Fruit fly (Drosophila melanogaster): Measurements from ENCODE around the gene Acer.

Acer gene

DNA sequence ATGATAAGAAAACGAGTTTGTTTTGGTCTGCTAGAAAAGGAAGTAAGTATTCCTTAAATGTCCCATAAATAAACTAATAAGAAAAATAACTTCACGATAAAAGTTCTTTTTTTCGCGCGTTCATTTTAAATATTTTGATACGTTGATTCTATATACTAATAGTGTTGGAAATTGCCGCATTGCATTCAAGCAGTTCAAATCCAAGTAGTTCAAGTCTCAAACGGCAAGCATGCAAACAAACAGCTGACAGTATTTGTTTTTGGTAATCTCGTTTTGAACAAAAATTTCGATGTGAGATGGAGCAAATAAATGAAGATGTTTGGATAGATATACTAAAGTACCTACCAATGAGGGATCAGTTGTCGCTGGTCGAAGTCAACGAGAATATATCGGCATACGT, 33.0 kb upstream of the Acer start, which contains the start of gene CG13088 (continued):
- TF ChIP-seq CG14710 (tag; optimal IDR thresholded peaks at IDR 0.05) (peak; percentile 51), gro (GFP tag; optimal IDR thresholded peaks at IDR 0.05) (peak; percentile 73), seq (GFP tag; IDR thresholded peaks at IDR 0.05) (no peak), CG7786 (GFP tag; optimal IDR thresholded peaks at IDR 0.05) (peak; percentile 44), tx (GFP tag; optimal IDR thresholded peaks at IDR 0.05) (no peak), CG7745 (tag; optimal IDR thresholded peaks at IDR 0.05) (no peak), E2f2 (GFP tag; IDR thresholded peaks at IDR 0.05) (peak; percentile 96), sna (GFP tag; IDR thresholded peaks at IDR 0.05; ENCODE audit: partially characterized antibody) (no peak), nom (GFP tag; optimal IDR thresholded peaks at IDR 0.05) (no peak), Elba2 (GFP tag; optimal IDR thresholded peaks at IDR 0.05) (peak; percentile 32), CG15269 (tag; optimal IDR thresholded peaks at IDR 0.05) (no peak), pzg (GFP tag; optimal IDR thresholded peaks at IDR 0.05) (peak; percentile 75), CG10462 (GFP tag; optimal IDR thresholded peaks at IDR 0.05) (no peak), CG18476 (GFP tag; optimal IDR thresholded peaks at IDR 0.05) (peak; percentile 3), CG9817 (tag; optimal IDR thresholded peaks at IDR 0.05) (peak; percentile 34), CG17912 (GFP tag; optimal IDR thresholded peaks at IDR 0.05) (no peak), CG4820 (GFP tag; optimal IDR thresholded peaks at IDR 0.05) (peak; percentile 12), HmgD (GFP tag; optimal IDR thresholded peaks at IDR 0.05) (peak; percentile 54), fu2 (GFP tag; optimal IDR thresholded peaks at IDR 0.05) (peak; percentile 38), CG3995 (GFP tag; optimal IDR thresholded peaks at IDR 0.05) (peak; percentile 87), aop (GFP tag; IDR thresholded peaks at IDR 0.05) (no peak), tll (GFP tag; optimal IDR thresholded peaks at IDR 0.05) (peak in 1 of 2 experiments; percentile 11), CG3838 (GFP tag; optimal IDR thresholded peaks at IDR 0.05) (peak; percentile 29), CG1233 (GFP tag; optimal IDR thresholded peaks at IDR 0.05) (peak; percentile 9), dpn (GFP tag; optimal IDR thresholded peaks at IDR 0.05) (peak; percentile 33 to 47), CG4328 (GFP tag; optimal IDR thresholded peaks at IDR 0.05) (no peak), slp2 (GFP tag; optimal IDR thresholded peaks at IDR 0.05) (no peak), CG4617 (GFP tag; optimal IDR thresholded peaks at IDR 0.05; ENCODE audit: borderline replicate concordance) (peak; percentile 38), CG3407 (GFP tag; optimal IDR thresholded peaks at IDR 0.05) (peak; percentile 12), YL-1 (GFP tag; optimal IDR thresholded peaks at IDR 0.05) (peak; percentile 3), CG8290 (GFP tag; optimal IDR thresholded peaks at IDR 0.05) (peak; percentile 75), CG8290 (tag; optimal IDR thresholded peaks at IDR 0.05) (no peak), cwo (GFP tag; optimal IDR thresholded peaks at IDR 0.05) (no peak), Xbp1 (GFP tag; optimal IDR thresholded peaks at IDR 0.05) (peak; percentile 46), ac (GFP tag; optimal IDR thresholded peaks at IDR 0.05) (no peak), Stat92E (GFP tag; optimal IDR thresholded peaks at IDR 0.05) (peak in 1 of 3 experiments; percentile 22), CG43689 (GFP tag; IDR thresholded peaks at IDR 0.05) (no peak), fd3F (GFP tag; optimal IDR thresholded peaks at IDR 0.05) (peak; percentile 28), Ets97D (GFP tag; optimal IDR thresholded peaks at IDR 0.05) (peak; percentile 85), CG15514 (GFP tag; optimal IDR thresholded peaks at IDR 0.05) (peak; percentile 61), CG7987 (GFP tag; optimal IDR thresholded peaks at IDR 0.05) (peak; percentile 36), CG5180 (GFP tag; optimal IDR thresholded peaks at IDR 0.05) (no peak), Sry-δ (GFP tag; optimal IDR thresholded peaks at IDR 0.05) (peak; percentile 47), prd (optimal IDR thresholded peaks at IDR 0.05) (no peak), prd (GFP tag; IDR thresholded peaks at IDR 0.05) (no peak), slbo (GFP tag; IDR thresholded peaks at IDR 0.05) (peak; percentile 60; the same call in 1 of the 2 replicates), zen (tag; optimal IDR thresholded peaks at IDR 0.05) (peak; percentile 36), Pdp1 (GFP tag; optimal IDR thresholded peaks at IDR 0.05) (peak in 1 of 2 experiments; percentile 34), CG17359 (tag; optimal IDR thresholded peaks at IDR 0.05) (peak; percentile 18), ems (GFP tag; optimal IDR thresholded peaks at IDR 0.05) (peak; percentile 32)
